Worm (Caenorhabditis elegans) whole organism, L4 larva: ENCODE data around the gene ccpp-6.

Source experiments
- ceh-82 ChIP-seq: sonication (generic microtip); optimal IDR thresholded peaks from 2 replicates; lab custom pipeline; 2017; ENCODE audit warnings: missing biosample characterization, missing genetic modification characterization
- nhr-28 ChIP-seq: fragments of 150-350 bp; optimal IDR thresholded peaks from 2 replicates; lab custom pipeline; 2014; ENCODE audit warnings: missing biosample characterization, missing genetic modification characterization

ce11 chrII:5426470-5426869 is 39.4 kb upstream of the ccpp-6 start:
- peak; percentile 19 for TF ChIP-seq nhr-28
- no peak for TF ChIP-seq ceh-82
